Worm (Caenorhabditis elegans) whole organism, L4/young adult: Measurements from ENCODE around the gene F36H9.2.

Source experiments
- W03F9.2 ChIP-seq: fragments of 150-350 bp; optimal IDR thresholded peaks from 2 replicates; lab custom pipeline; 2014; ENCODE audit warnings: missing biosample characterization, missing genetic modification characterization
- dao-5 ChIP-seq: sonication (generic microtip); optimal IDR thresholded peaks from 2 replicates; lab custom pipeline; 2016; ENCODE audit warnings: missing genotype, missing genetic modification characterization, moderate library complexity, missing compliant biosample characterization
- him-1 ChIP-seq: sonication (generic microtip); optimal IDR thresholded peaks from 2 replicates; lab custom pipeline; 2016; ENCODE audit warnings: missing genotype, missing genetic modification reagents, missing genetic modification characterization, missing compliant biosample characterization

- TF ChIP-seq him-1 (tag; lab: Kevin White, UChicago), result no peak
- TF ChIP-seq dao-5 (tag; lab: Kevin White, UChicago), result no peak
- no peak for TF ChIP-seq W03F9.2
Measured at ce11 chrV:1824528-1824927, 36.3 kb downstream of the F36H9.2 start.
